Worm (Caenorhabditis elegans): ENCODE measurements around the gene Y44A6D.6.

ce11 chrV:20850580-20850979 is 43.4 kb downstream of the Y44A6D.6 start, which contains the start of gene clec-264:
- TF ChIP-seq fkh-10 (GFP tag; optimal IDR thresholded peaks at IDR 0.05) (no peak), ztf-11 (tag; optimal IDR thresholded peaks at IDR 0.05) (no peak), ZK546.5 (tag; optimal IDR thresholded peaks at IDR 0.05) (no peak), ama-1 (optimal IDR thresholded peaks at IDR 0.05) (no peak), nhr-23 (tag; optimal IDR thresholded peaks at IDR 0.05) (no peak), lin-15B (tag; optimal IDR thresholded peaks at IDR 0.05) (no peak), nhr-77 (tag; optimal IDR thresholded peaks at IDR 0.05) (no peak), fos-1 (tag; optimal IDR thresholded peaks at IDR 0.05) (no peak), unc-39 (tag; optimal IDR thresholded peaks at IDR 0.05) (no peak)

Measured in whole organism, L3 larva.